Fruit fly (Drosophila melanogaster): ENCODE results near the gene Mipp1.

The Mipp1 gene

DNA sequence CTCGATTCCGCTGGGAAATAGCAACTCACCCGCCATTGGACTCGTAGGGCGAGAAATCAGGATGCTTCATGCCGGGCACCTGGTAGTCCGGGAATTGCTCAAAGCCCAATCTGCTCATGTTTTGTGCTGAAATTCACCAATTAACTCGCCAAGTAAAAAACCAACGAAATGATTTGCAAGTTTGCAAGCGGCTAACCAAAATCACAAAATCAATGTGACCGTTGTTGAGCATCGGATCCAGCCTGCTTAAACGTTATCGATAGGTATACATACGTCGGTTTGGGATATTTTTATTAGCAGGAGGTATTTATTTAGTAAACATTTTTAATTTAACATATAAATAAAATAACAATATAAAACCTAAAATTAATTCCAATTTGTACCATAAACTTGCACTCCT is 37.1 kb upstream of the Mipp1 start, which contains the start of gene Prosbeta6 (continued):
- TF ChIP-seq CoRest (tag; optimal IDR thresholded peaks at IDR 0.05) (no peak), chn (GFP tag; optimal IDR thresholded peaks at IDR 0.05) (no peak), CG2129 (GFP tag; IDR thresholded peaks at IDR 0.05; ENCODE audit: partially characterized antibody) (0 out of 2 replicates have a peak, but pooled peaks have one; percentile 12), tll (GFP tag; optimal IDR thresholded peaks at IDR 0.05) (no peak), E2f2 (GFP tag; IDR thresholded peaks at IDR 0.05) (peak; percentile 48), pan (optimal IDR thresholded peaks at IDR 0.05) (no peak), pan (GFP tag; optimal IDR thresholded peaks at IDR 0.05 in 1 of 2, IDR thresholded peaks at IDR 0.05 in 1 of 2) (no peak), CG3065 (GFP tag; optimal IDR thresholded peaks at IDR 0.05) (no peak), Fer3 (tag; optimal IDR thresholded peaks at IDR 0.05) (no peak), stwl (tag; optimal IDR thresholded peaks at IDR 0.05) (peak; percentile 45), Tbp (GFP tag; optimal IDR thresholded peaks at IDR 0.05) (no peak), CG10147 (GFP tag; optimal IDR thresholded peaks at IDR 0.05) (no peak), dati (GFP tag; IDR thresholded peaks at IDR 0.05) (no peak), CG31365 (tag; optimal IDR thresholded peaks at IDR 0.05) (no peak), dm (GFP tag; optimal IDR thresholded peaks at IDR 0.05) (no peak), Ada2b (GFP tag; IDR thresholded peaks at IDR 0.05) (no peak), slbo (GFP tag; IDR thresholded peaks at IDR 0.05) (no peak), CG13624 (GFP tag; optimal IDR thresholded peaks at IDR 0.05) (no peak), CG12391 (tag; optimal IDR thresholded peaks at IDR 0.05) (no peak), bab2 (GFP tag; optimal IDR thresholded peaks at IDR 0.05) (no peak), gcm (GFP tag; optimal IDR thresholded peaks at IDR 0.05) (no peak), CG2116 (GFP tag; optimal IDR thresholded peaks at IDR 0.05) (peak; percentile 16), luna (GFP tag; optimal IDR thresholded peaks at IDR 0.05) (no peak), Mes4 (GFP tag; optimal IDR thresholded peaks at IDR 0.05) (no peak), her (GFP tag; optimal IDR thresholded peaks at IDR 0.05) (no peak), CG31224 (GFP tag; IDR thresholded peaks at IDR 0.05) (no peak), CG11093 (GFP tag; IDR thresholded peaks at IDR 0.05) (no peak), maf-S (GFP tag; optimal IDR thresholded peaks at IDR 0.05) (no peak), CG9437 (GFP tag; optimal IDR thresholded peaks at IDR 0.05) (no peak), CG12744 (GFP tag; optimal IDR thresholded peaks at IDR 0.05) (no peak), CG11398 (GFP tag; optimal IDR thresholded peaks at IDR 0.05) (no peak), NC2β (GFP tag; optimal IDR thresholded peaks at IDR 0.05) (no peak), Rfx (GFP tag; IDR thresholded peaks at IDR 0.05) (no peak), CG2889 (GFP tag; IDR thresholded peaks at IDR 0.05) (no peak), HLH3B (GFP tag; IDR thresholded peaks at IDR 0.05) (no peak), Bgb (GFP tag; IDR thresholded peaks at IDR 0.05; ENCODE audit: partially characterized antibody) (peak; percentile 56), tna (GFP tag; IDR thresholded peaks at IDR 0.05; ENCODE audit: partially characterized antibody) (no peak), Hey (tag; optimal IDR thresholded peaks at IDR 0.05) (no peak), CG33213 (GFP tag; optimal IDR thresholded peaks at IDR 0.05) (no peak), bcd (GFP tag; optimal IDR thresholded peaks at IDR 0.05) (no peak), nerfin-1 (tag; optimal IDR thresholded peaks at IDR 0.05) (peak; percentile 47), Dip3 (GFP tag; optimal IDR thresholded peaks at IDR 0.05) (no peak), CG18476 (GFP tag; optimal IDR thresholded peaks at IDR 0.05) (no peak), CG17568 (GFP tag; optimal IDR thresholded peaks at IDR 0.05) (no peak), HHEX (GFP tag; optimal IDR thresholded peaks at IDR 0.05) (no peak), CG14710 (tag; optimal IDR thresholded peaks at IDR 0.05) (peak; percentile 27), CG6813 (GFP tag; optimal IDR thresholded peaks at IDR 0.05) (no peak), Eip74EF (GFP tag; optimal IDR thresholded peaks at IDR 0.05) (no peak), CG12219 (GFP tag; optimal IDR thresholded peaks at IDR 0.05) (no peak), da (GFP tag; optimal IDR thresholded peaks at IDR 0.05) (no peak), bsh (GFP tag; optimal IDR thresholded peaks at IDR 0.05) (no peak), CG16779 (GFP tag; IDR thresholded peaks at IDR 0.05) (no peak)
